Fruit fly (Drosophila melanogaster) whole organism, embryonic: ENCODE measurements around the gene CG7985.

ENCODE experiments used
- Adf1 ChIP-seq: fragments of 200-800 bp; sonication (Bioruptor generic); IDR thresholded peaks from 2 replicates; pipeline ENCODE4 v1.3.6; 2022; ENCODE audit warnings: missing biosample characterization, missing genetic modification characterization
- Antp ChIP-seq: fragments of 200-800 bp; sonication (Bioruptor generic); optimal IDR thresholded peaks from 3 replicates; lab custom pipeline; 2016; ENCODE audit warnings: missing biosample characterization, missing genetic modification characterization
- B-H1 ChIP-seq: fragments of 200-800 bp; sonication (Bioruptor generic); IDR thresholded peaks from 3 replicates; pipeline ENCODE4 v1.3.6; 2022; ENCODE audit warnings: missing biosample characterization, missing genetic modification characterization
- BEAF-32 ChIP-seq: fragments of 200-800 bp; sonication (Bioruptor generic); optimal IDR thresholded peaks from 3 replicates; lab custom pipeline; 2017; ENCODE audit warnings: missing biosample characterization, missing genetic modification characterization, mild to moderate bottlenecking, moderate library complexity, missing genetic modification reagents
- CG10267 ChIP-seq: fragments of 200-800 bp; sonication (Bioruptor generic); optimal IDR thresholded peaks from 2 replicates; lab custom pipeline; 2018; ENCODE audit warnings: missing biosample characterization, mild to moderate bottlenecking, missing genetic modification characterization, moderate library complexity
- CG10462 ChIP-seq: fragments of 200-800 bp; sonication (Bioruptor generic); optimal IDR thresholded peaks from 2 replicates; lab custom pipeline; 2016; ENCODE audit warnings: missing biosample characterization, missing genetic modification characterization
- CG12071 ChIP-seq: fragments of 200-800 bp; sonication (Bioruptor generic); optimal IDR thresholded peaks from 3 replicates; lab custom pipeline; 2018; ENCODE audit warnings: missing biosample characterization, mild to moderate bottlenecking, missing genetic modification characterization
- CG12155 ChIP-seq: fragments of 200-800 bp; sonication (Bioruptor generic); optimal IDR thresholded peaks from 3 replicates; lab custom pipeline; 2016; ENCODE audit warnings: missing biosample characterization, missing genetic modification characterization
- CG13424 ChIP-seq: fragments of 200-800 bp; sonication (Bioruptor generic); optimal IDR thresholded peaks from 2 replicates; lab custom pipeline; 2019; ENCODE audit warnings: missing biosample characterization, mild to moderate bottlenecking, missing genetic modification characterization, moderate library complexity
- CG14667 ChIP-seq: fragments of 200-800 bp; sonication (Bioruptor generic); IDR thresholded peaks from 2 replicates; pipeline ENCODE4 v1.3.6; 2022; ENCODE audit warnings: missing biosample characterization, missing genetic modification characterization
- CG15514 ChIP-seq: fragments of 200-800 bp; sonication (Bioruptor generic); optimal IDR thresholded peaks from 3 replicates; lab custom pipeline; 2017; ENCODE audit warnings: missing biosample characterization, missing genetic modification characterization, mild to moderate bottlenecking, moderate library complexity, missing genetic modification reagents
- CG2116 ChIP-seq: fragments of 200-800 bp; sonication (Bioruptor generic); optimal IDR thresholded peaks from 3 replicates; lab custom pipeline; 2018; ENCODE audit warnings: missing biosample characterization, mild to moderate bottlenecking, missing genetic modification characterization
- CG2120 ChIP-seq: fragments of 200-800 bp; sonication (Bioruptor generic); optimal IDR thresholded peaks from 3 replicates; lab custom pipeline; 2016; ENCODE audit warnings: missing biosample characterization, missing genetic modification characterization
- CG2202 ChIP-seq: fragments of 200-800 bp; sonication (Bioruptor generic); optimal IDR thresholded peaks from 2 replicates; lab custom pipeline; 2018; ENCODE audit warnings: missing biosample characterization, mild to moderate bottlenecking, missing genetic modification characterization
- CG30431 ChIP-seq: fragments of 200-800 bp; sonication (Bioruptor generic); optimal IDR thresholded peaks from 2 replicates; lab custom pipeline; 2017; ENCODE audit warnings: missing biosample characterization, missing genetic modification characterization
- CG33213 ChIP-seq: fragments of 200-800 bp; sonication (Bioruptor generic); optimal IDR thresholded peaks from 3 replicates; lab custom pipeline; 2016; ENCODE audit warnings: missing biosample characterization, missing genetic modification characterization
- CG5953 ChIP-seq: fragments of 200-800 bp; sonication (Bioruptor generic); IDR thresholded peaks from 2 replicates; pipeline ENCODE4 v1.3.6; 2022; ENCODE audit warnings: missing biosample characterization, missing genetic modification characterization
- CG8478 ChIP-seq: fragments of >200 bp; optimal IDR thresholded peaks from 2 replicates; lab custom pipeline; 2018
- CG8765 ChIP-seq: fragments of 200-800 bp; sonication (Bioruptor generic); IDR thresholded peaks from 2 replicates; pipeline ENCODE4 v1.3.6; 2022; ENCODE audit warnings: missing biosample characterization, missing genetic modification characterization
- Doc3 ChIP-seq: fragments of 200-800 bp; sonication (Bioruptor generic); IDR thresholded peaks from 3 replicates; pipeline ENCODE4 v1.3.6; 2022; ENCODE audit warnings: missing biosample characterization, missing genetic modification characterization; ENCODE audit not compliant: partially characterized antibody
- Dp ChIP-seq: fragments of 200-800 bp; sonication (Bioruptor generic); optimal IDR thresholded peaks from 2 replicates; lab custom pipeline; 2018; ENCODE audit warnings: missing biosample characterization, mild to moderate bottlenecking, missing genetic modification characterization, moderate library complexity
- Elba2 ChIP-seq: fragments of 200-800 bp; sonication (Bioruptor generic); optimal IDR thresholded peaks from 3 replicates; lab custom pipeline; 2016; ENCODE audit warnings: missing biosample characterization, missing genetic modification characterization
- Jarid2 ChIP-seq: fragments of 200-800 bp; sonication (Bioruptor generic); optimal IDR thresholded peaks from 3 replicates; lab custom pipeline; 2017; ENCODE audit warnings: mild to moderate bottlenecking, missing biosample characterization, missing genetic modification reagents, missing genetic modification characterization
- Kr ChIP-seq: fragments of 200-800 bp; sonication (Bioruptor generic); optimal IDR thresholded peaks from 2 replicates; lab custom pipeline; 2017; ENCODE audit warnings: missing biosample characterization, mild to moderate bottlenecking, missing genetic modification characterization
- Mad ChIP-seq: fragments of 200-800 bp; sonication (Bioruptor generic); optimal IDR thresholded peaks from 2 replicates; lab custom pipeline; 2016; ENCODE audit warnings: missing biosample characterization, missing genetic modification characterization
- NC2β ChIP-seq: fragments of 200-800 bp; sonication (Bioruptor generic); optimal IDR thresholded peaks from 2 replicates; lab custom pipeline; 2016; ENCODE audit warnings: missing biosample characterization, missing genetic modification characterization
- PHDP ChIP-seq: fragments of 200-800 bp; sonication (Bioruptor generic); optimal IDR thresholded peaks from 3 replicates; lab custom pipeline; 2018; ENCODE audit warnings: missing biosample characterization, mild to moderate bottlenecking, missing genetic modification characterization, moderate library complexity
- Side ChIP-seq: fragments of 200-800 bp; sonication (Bioruptor generic); optimal IDR thresholded peaks from 2 replicates; lab custom pipeline; 2016; ENCODE audit warnings: missing biosample characterization, missing genetic modification characterization
- Spps ChIP-seq: fragments of 200-800 bp; sonication (Bioruptor generic); optimal IDR thresholded peaks from 2 replicates; lab custom pipeline; 2018; ENCODE audit warnings: missing biosample characterization, mild to moderate bottlenecking, missing genetic modification characterization
- Tbp ChIP-seq: fragments of >200 bp; optimal IDR thresholded peaks from 2 replicates; lab custom pipeline; 2018; ENCODE audit warnings: missing biosample characterization, missing genetic modification characterization
- Xrp1 ChIP-seq: fragments of 200-800 bp; sonication (Bioruptor generic); IDR thresholded peaks from 2 replicates; pipeline ENCODE4 v1.3.6; 2022; ENCODE audit warnings: missing biosample characterization, missing genetic modification characterization
- abd-A ChIP-seq: fragments of 200-800 bp; sonication (Bioruptor generic); optimal IDR thresholded peaks from 3 replicates; lab custom pipeline; 2019; ENCODE audit warnings: missing biosample characterization, mild to moderate bottlenecking, missing genetic modification characterization, moderate library complexity
- amos ChIP-seq: fragments of 200-800 bp; sonication (Bioruptor generic); IDR thresholded peaks from 2 replicates; pipeline ENCODE4 v1.3.6; 2022; ENCODE audit warnings: missing biosample characterization, missing genetic modification characterization; ENCODE audit not compliant: partially characterized antibody
- danr ChIP-seq: fragments of 200-800 bp; sonication (Bioruptor generic); IDR thresholded peaks from 2 replicates; pipeline ENCODE4 v1.3.6; 2022; ENCODE audit warnings: missing biosample characterization, missing genetic modification characterization
- disco-r ChIP-seq: fragments of 200-800 bp; sonication (Bioruptor generic); optimal IDR thresholded peaks from 2 replicates; lab custom pipeline; 2016; ENCODE audit warnings: missing biosample characterization, missing genetic modification characterization
- ems ChIP-seq: fragments of 200-800 bp; sonication (Bioruptor generic); optimal IDR thresholded peaks from 3 replicates; lab custom pipeline; 2016; ENCODE audit warnings: missing biosample characterization, missing genetic modification characterization
- fru ChIP-seq: fragments of >200 bp; optimal IDR thresholded peaks from 2 replicates; lab custom pipeline; 2017
- gce ChIP-seq: fragments of 200-800 bp; sonication (Bioruptor generic); IDR thresholded peaks from 3 replicates; pipeline ENCODE4 v1.3.6; 2022; ENCODE audit warnings: missing biosample characterization, missing genetic modification characterization
- insv ChIP-seq, 2 experiments: fragments of 200-800 bp; sonication (Bioruptor generic); optimal IDR thresholded peaks; 3 replicates each; lab custom pipeline; 2016 to 2018; ENCODE audit warnings: missing biosample characterization in 2 of 2, missing genetic modification characterization in 2 of 2
- lab ChIP-seq: fragments of 200-800 bp; sonication (Bioruptor generic); optimal IDR thresholded peaks from 3 replicates; lab custom pipeline; 2017; ENCODE audit warnings: missing biosample characterization, missing genetic modification characterization, mild to moderate bottlenecking, moderate library complexity, missing genetic modification reagents
- mirr ChIP-seq: fragments of 200-800 bp; sonication (Bioruptor generic); optimal IDR thresholded peaks from 3 replicates; lab custom pipeline; 2018; ENCODE audit warnings: missing biosample characterization, mild to moderate bottlenecking, missing genetic modification characterization
- pho ChIP-seq: fragments of 200-800 bp; sonication (Bioruptor generic); optimal IDR thresholded peaks from 2 replicates; lab custom pipeline; 2016; ENCODE audit warnings: missing biosample characterization, missing genetic modification characterization
- pita ChIP-seq: fragments of 200-800 bp; sonication (Bioruptor generic); optimal IDR thresholded peaks from 2 replicates; lab custom pipeline; 2017; ENCODE audit warnings: missing biosample characterization, mild to moderate bottlenecking, missing genetic modification characterization
- prd ChIP-seq, 3 experiments: fragments of >200 bp in 2 of 3; fragments of 200-800 bp in 1 of 3; sonication (Bioruptor generic) in 1 of 3; optimal IDR thresholded peaks in 2 of 3; IDR thresholded peaks in 1 of 3; 2 replicates in 2 of 3; 3 replicates in 1 of 3; pipeline versions ENCODE4 v1.3.6 to Lab custom; 2017 to 2022; ENCODE audit warnings: missing biosample characterization in 1 of 3, missing genetic modification characterization in 1 of 3
- ranshi ChIP-seq: fragments of 200-800 bp; sonication (Bioruptor generic); IDR thresholded peaks from 2 replicates; pipeline ENCODE4 v1.3.6; 2022; ENCODE audit warnings: missing biosample characterization, missing genetic modification characterization
- salm ChIP-seq: fragments of 200-800 bp; sonication (Bioruptor generic); optimal IDR thresholded peaks from 2 replicates; lab custom pipeline; 2018; ENCODE audit warnings: missing biosample characterization, mild to moderate bottlenecking, missing genetic modification characterization
- slp2 ChIP-seq: fragments of 200-800 bp; sonication (Bioruptor generic); optimal IDR thresholded peaks from 2 replicates; lab custom pipeline; 2016; ENCODE audit warnings: missing biosample characterization, missing genetic modification characterization
- stc ChIP-seq: fragments of 200-800 bp; sonication (Bioruptor generic); IDR thresholded peaks from 2 replicates; pipeline ENCODE4 v1.3.6; 2022; ENCODE audit warnings: missing biosample characterization, missing genetic modification characterization
- tll ChIP-seq, 2 experiments: fragments of 200-800 bp in 1 of 2; fragments of >200 bp in 1 of 2; sonication (Bioruptor generic) in 1 of 2; optimal IDR thresholded peaks; 2 replicates each; lab custom pipeline; 2017 to 2019; ENCODE audit warnings: missing biosample characterization in 2 of 2, missing genetic modification characterization in 2 of 2, mild to moderate bottlenecking in 1 of 2, moderate library complexity in 1 of 2
- ttk ChIP-seq: fragments of 200-800 bp; sonication (Bioruptor generic); IDR thresholded peaks from 2 replicates; pipeline ENCODE4 v2.1.2; 2022; ENCODE audit warnings: missing biosample characterization, missing genetic modification characterization
- z ChIP-seq: fragments of 200-800 bp; sonication (Bioruptor generic); IDR thresholded peaks from 3 replicates; pipeline ENCODE4 v1.3.6; 2022; ENCODE audit warnings: missing biosample characterization, missing genetic modification characterization

Gene CG7985

DNA sequence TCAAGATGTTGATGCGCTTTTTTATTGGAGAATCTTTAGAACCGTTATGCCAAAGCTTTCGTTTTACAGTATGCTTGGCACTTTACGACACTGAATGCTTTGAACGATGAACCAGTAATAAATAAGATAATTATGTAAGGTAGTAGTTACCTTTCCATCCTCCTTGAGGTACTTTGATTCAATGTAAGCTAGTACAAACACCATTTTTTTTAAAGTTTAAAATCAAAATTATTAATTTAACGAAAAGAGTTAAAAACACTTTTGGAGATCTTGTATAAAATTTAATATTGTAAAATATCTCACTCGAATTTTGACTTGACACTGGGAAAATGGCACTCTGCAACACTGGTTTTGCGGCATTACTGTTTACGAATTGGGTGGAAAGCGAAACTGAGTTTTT lies 14.3 kb upstream of the CG7985 start, which contains the start of the genes Arp5 and CG7208 (continued):
- TF ChIP-seq abd-A (tag; lab: Kevin White, UChicago) (no peak), disco-r (GFP tag; lab: Kevin White, UChicago) (peak; percentile 11), CG30431 (GFP tag; lab: Kevin White, UChicago) (peak; percentile 5), Tbp (GFP tag; lab: Kevin White, UChicago) (no peak), Mad (peak; percentile 53), CG15514 (GFP tag; lab: Kevin White, UChicago) (peak; percentile 98), CG5953 (GFP tag; lab: Robert Waterston, UW) (no peak), CG12071 (GFP tag; lab: Kevin White, UChicago) (no peak), amos (GFP tag; lab: Robert Waterston, UW) (peak; percentile 38; the same call in 1 of the 2 replicates), Elba2 (GFP tag; lab: Kevin White, UChicago) (peak; percentile 29), CG8765 (GFP tag; lab: Robert Waterston, UW) (no peak), Doc3 (peak; percentile 37; the same call in 2 of the 3 replicates), ranshi (GFP tag; lab: Robert Waterston, UW) (peak; percentile 57), NC2β (GFP tag; lab: Kevin White, UChicago) (peak; percentile 1), ems (GFP tag; lab: Kevin White, UChicago) (peak; percentile 73), lab (GFP tag; lab: Kevin White, UChicago) (no peak), CG8478 (lab: Kevin White, UChicago) (no peak), mirr (no peak), CG2116 (GFP tag; lab: Kevin White, UChicago) (peak; percentile 35), gce (GFP tag; lab: Robert Waterston, UW) (no peak), tll (GFP tag; optimal IDR thresholded peaks at IDR 0.05; lab: Kevin White, UChicago) (no peak), Xrp1 (GFP tag; lab: Robert Waterston, UW) (peak; percentile 67), slp2 (GFP tag; lab: Kevin White, UChicago) (peak; percentile 44), z (GFP tag; lab: Robert Waterston, UW) (no peak), Antp (peak; percentile 17), Adf1 (GFP tag; lab: Robert Waterston, UW) (peak; percentile 39), PHDP (tag; lab: Kevin White, UChicago) (peak; percentile 76), Side (peak; percentile 38), CG2120 (GFP tag; lab: Kevin White, UChicago) (peak; percentile 91), BEAF-32 (GFP tag; lab: Kevin White, UChicago) (peak; percentile 41), insv (GFP tag; optimal IDR thresholded peaks at IDR 0.05; lab: Kevin White, UChicago) (peak in 1 of 2 experiments; percentile 20), CG14667 (GFP tag; lab: Robert Waterston, UW) (no peak; the same call in 1 of the 2 replicates), pho (GFP tag; lab: Kevin White, UChicago) (peak; percentile 80), CG10267 (tag; lab: Kevin White, UChicago) (peak; percentile 95), stc (peak; percentile 64; the same call in 1 of the 2 replicates), pita (no peak), prd (optimal IDR thresholded peaks at IDR 0.05; lab: Kevin White, UChicago) (no peak), prd (GFP tag; IDR thresholded peaks at IDR 0.05; lab: Robert Waterston, UW) (peak; percentile 66), fru (lab: Kevin White, UChicago) (no peak), salm (peak; percentile 5), CG10462 (peak; percentile 44), B-H1 (peak; percentile 29; the same call in 1 of the 3 replicates), Kr (GFP tag; lab: Kevin White, UChicago) (no peak), Spps (tag; lab: Kevin White, UChicago) (peak; percentile 29), Dp (peak; percentile 37), CG33213 (GFP tag; lab: Kevin White, UChicago) (peak; percentile 53), ttk (GFP tag; lab: Robert Waterston, UW) (no peak), CG2202 (tag; lab: Kevin White, UChicago) (no peak), CG12155 (GFP tag; lab: Kevin White, UChicago) (peak; percentile 73), danr (GFP tag; lab: Robert Waterston, UW) (0 out of 2 replicates have a peak, but pooled peaks have one; percentile 10), CG13424 (tag; lab: Kevin White, UChicago) (peak; percentile 69), Jarid2 (no peak)
